Fruit fly (Drosophila melanogaster): ENCODE data around the gene CG14200.

CG14200 gene

DNA sequence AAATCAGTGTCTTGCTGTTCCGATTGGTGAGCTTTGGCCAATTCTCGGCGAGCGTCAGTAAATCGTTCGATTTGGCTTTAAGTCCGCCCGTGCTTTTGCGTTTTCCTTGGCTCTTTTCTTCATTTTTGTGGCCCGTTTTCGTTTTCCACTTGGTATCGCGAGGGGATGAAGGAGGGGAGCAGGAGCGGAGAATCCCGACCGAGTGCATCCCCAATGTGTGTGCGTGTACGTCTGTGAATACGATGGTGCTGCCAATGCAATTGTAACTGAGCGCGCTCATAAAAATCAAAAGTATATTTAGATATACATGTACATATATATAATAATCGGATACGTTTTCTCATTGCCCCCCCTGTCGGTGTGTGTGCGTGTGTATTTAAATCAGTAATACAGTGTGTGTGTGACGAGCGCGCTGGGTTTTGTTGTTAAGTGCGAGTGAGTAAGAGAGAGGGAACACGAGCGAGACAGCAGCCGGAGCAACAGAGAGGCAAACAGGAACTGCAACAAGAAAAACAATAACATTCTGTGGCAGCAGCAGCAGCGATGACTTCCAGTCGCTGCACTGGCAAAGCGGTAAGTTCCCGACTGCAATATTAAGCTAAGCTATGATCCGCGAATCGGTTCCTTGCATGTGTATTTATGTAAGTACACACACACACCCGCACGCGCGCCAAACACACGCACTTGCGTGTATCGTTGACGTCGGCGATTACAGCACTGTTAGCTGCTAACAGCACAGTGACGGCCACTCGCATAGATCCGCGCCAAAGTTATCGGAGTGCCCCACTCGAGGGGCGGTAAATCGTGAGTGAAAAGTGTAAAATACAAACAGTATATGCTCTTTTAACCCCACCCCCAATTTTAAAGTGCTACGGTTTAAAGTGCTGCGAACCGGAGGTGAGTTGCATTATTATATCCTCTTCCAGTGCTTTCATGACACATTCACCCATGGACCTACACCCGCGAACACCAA, 592 bp downstream of the CG14200 start (continued):
- TF ChIP-seq hbn (GFP tag; IDR thresholded peaks at IDR 0.05; ENCODE audit: partially characterized antibody) (no peak), Sin3A (optimal IDR thresholded peaks at IDR 0.05) (no peak), Aef1 (GFP tag; IDR thresholded peaks at IDR 0.05) (peak; percentile 22; the same call in 1 of the 3 replicates), CG14710 (tag; optimal IDR thresholded peaks at IDR 0.05) (no peak), so (GFP tag; IDR thresholded peaks at IDR 0.05) (peak; percentile 63; the same call in 1 of the 3 replicates), Atf6 (GFP tag; IDR thresholded peaks at IDR 0.05) (peak; percentile 71), crol (GFP tag; IDR thresholded peaks at IDR 0.05) (peak; percentile 77), lov (optimal IDR thresholded peaks at IDR 0.05) (no peak), lov (GFP tag; IDR thresholded peaks at IDR 0.05) (no peak), p53 (GFP tag; optimal IDR thresholded peaks at IDR 0.05) (peak; percentile 10), kni (GFP tag; optimal IDR thresholded peaks at IDR 0.05) (no peak), CG2712 (tag; optimal IDR thresholded peaks at IDR 0.05) (peak; percentile 44), CG9876 (GFP tag; optimal IDR thresholded peaks at IDR 0.05) (no peak), emc (GFP tag; optimal IDR thresholded peaks at IDR 0.05) (no peak), usp (GFP tag; optimal IDR thresholded peaks at IDR 0.05) (no peak), Eip74EF (GFP tag; optimal IDR thresholded peaks at IDR 0.05) (peak in 1 of 2 experiments; percentile 59), tio (GFP tag; optimal IDR thresholded peaks at IDR 0.05) (no peak), CG6254 (GFP tag; optimal IDR thresholded peaks at IDR 0.05) (no peak), Mrtf (GFP tag; IDR thresholded peaks at IDR 0.05) (peak; percentile 59), psq (GFP tag; optimal IDR thresholded peaks at IDR 0.05) (no peak), CG31365 (tag; optimal IDR thresholded peaks at IDR 0.05) (peak; percentile 48), abd-A (tag; optimal IDR thresholded peaks at IDR 0.05) (no peak), CG9932 (GFP tag; IDR thresholded peaks at IDR 0.05) (peak; percentile 67), Gug (GFP tag; IDR thresholded peaks at IDR 0.05) (peak; percentile 45; the same call in 2 of the 4 replicates), fru (optimal IDR thresholded peaks at IDR 0.05) (no peak), wek (GFP tag; optimal IDR thresholded peaks at IDR 0.05) (no peak), CG3281 (GFP tag; optimal IDR thresholded peaks at IDR 0.05) (peak; percentile 81), unpg (GFP tag; optimal IDR thresholded peaks at IDR 0.05) (peak; percentile 66), CG2875 (GFP tag; optimal IDR thresholded peaks at IDR 0.05) (no peak), cwo (GFP tag; optimal IDR thresholded peaks at IDR 0.05) (peak; percentile 60), chinmo (GFP tag; IDR thresholded peaks at IDR 0.05; ENCODE audit: partially characterized antibody) (no peak), Sox102F (GFP tag; optimal IDR thresholded peaks at IDR 0.05) (no peak), CG4404 (GFP tag; IDR thresholded peaks at IDR 0.05) (peak; percentile 44; the same call in 1 of the 2 replicates), CG7745 (tag; optimal IDR thresholded peaks at IDR 0.05) (no peak), ERR (GFP tag; optimal IDR thresholded peaks at IDR 0.05) (peak; percentile 42), CG34422 (GFP tag; IDR thresholded peaks at IDR 0.05) (no peak; the same call in 1 of the 3 replicates), dm (GFP tag; optimal IDR thresholded peaks at IDR 0.05) (peak; percentile 51), Dbx (GFP tag; IDR thresholded peaks at IDR 0.05) (peak; percentile 43; the same call in 1 of the 3 replicates), CG4617 (GFP tag; optimal IDR thresholded peaks at IDR 0.05; ENCODE audit: borderline replicate concordance) (no peak), CG12744 (GFP tag; optimal IDR thresholded peaks at IDR 0.05) (peak; percentile 25), Oaz (GFP tag; IDR thresholded peaks at IDR 0.05) (no peak; the same call in 1 of the 2 replicates), h (optimal IDR thresholded peaks at IDR 0.05) (no peak), Nf-YC (tag; optimal IDR thresholded peaks at IDR 0.05) (peak; percentile 57), Atf3 (GFP tag; optimal IDR thresholded peaks at IDR 0.05) (peak; percentile 26), jing (GFP tag; optimal IDR thresholded peaks at IDR 0.05) (no peak), pita (GFP tag; optimal IDR thresholded peaks at IDR 0.05) (no peak), Hr39 (optimal IDR thresholded peaks at IDR 0.05) (no peak), sens-2 (GFP tag; IDR thresholded peaks at IDR 0.05) (no peak), CG8089 (GFP tag; optimal IDR thresholded peaks at IDR 0.05) (peak; percentile 41), CG15269 (tag; optimal IDR thresholded peaks at IDR 0.05) (peak; percentile 74)
